Worm (Caenorhabditis elegans) whole organism, L2 larva: ENCODE data around the gene C06A1.6.
A peak's percentile ranks its signal among the peaks of the same experiment; 100 is the strongest.

Source experiments
- C34F6.9 ChIP-seq: fragments of 150-350 bp; optimal IDR thresholded peaks from 2 replicates; lab custom pipeline; 2014; ENCODE audit warnings: missing biosample characterization, missing genetic modification characterization
- F13H6.1 ChIP-seq: sonication (generic microtip); optimal IDR thresholded peaks from 2 replicates; lab custom pipeline; 2016; ENCODE audit warnings: missing genetic modification characterization, missing compliant biosample characterization
- R02D3.7 ChIP-seq: fragments of 150-350 bp; optimal IDR thresholded peaks from 2 replicates; lab custom pipeline; 2014; ENCODE audit warnings: missing biosample characterization, missing genetic modification characterization
- Y55F3AM.14 ChIP-seq: fragments of 200-800 bp; sonication (Bioruptor generic); optimal IDR thresholded peaks from 2 replicates; lab custom pipeline; 2018; ENCODE audit warnings: mild to moderate bottlenecking, missing genetic modification characterization, missing compliant biosample characterization
- aly-2 ChIP-seq: fragments of 150-350 bp; optimal IDR thresholded peaks from 2 replicates; lab custom pipeline; 2014; ENCODE audit warnings: missing biosample characterization, missing genetic modification characterization
- ama-1 ChIP-seq: fragments of 150-350 bp; optimal IDR thresholded peaks from 2 replicates; lab custom pipeline; 2018; ENCODE audit warnings: inconsistent platforms
- ceh-16 ChIP-seq: fragments of 150-350 bp; optimal IDR thresholded peaks from 2 replicates; lab custom pipeline; 2014; ENCODE audit warnings: missing biosample characterization, missing genetic modification characterization
- crh-2 ChIP-seq: sonication (generic microtip); optimal IDR thresholded peaks from 2 replicates; lab custom pipeline; 2017; ENCODE audit warnings: missing biosample characterization, missing genetic modification characterization
- dmd-4 ChIP-seq: sonication (generic microtip); optimal IDR thresholded peaks from 2 replicates; lab custom pipeline; 2017; ENCODE audit warnings: missing biosample characterization, missing genetic modification characterization
- gmeb-1 ChIP-seq: fragments of 150-350 bp; optimal IDR thresholded peaks from 2 replicates; lab custom pipeline; 2014; ENCODE audit warnings: missing biosample characterization, missing genetic modification characterization
- lin-11 ChIP-seq: fragments of 150-350 bp; sonication (generic microtip); optimal IDR thresholded peaks from 2 replicates; lab custom pipeline; 2014; ENCODE audit warnings: missing biosample characterization, missing genetic modification characterization, inconsistent platforms, mixed read lengths
- lin-39 ChIP-seq: fragments of 150-350 bp; optimal IDR thresholded peaks from 2 replicates; lab custom pipeline; 2014; ENCODE audit warnings: missing biosample characterization, missing genetic modification reagents, missing genetic modification characterization
- lsy-2 ChIP-seq, 2 experiments: fragments of 150-350 bp in 1 of 2; sonication (generic microtip) in 1 of 2; optimal IDR thresholded peaks; 2 replicates each; lab custom pipeline; 2014 to 2017; ENCODE audit warnings: missing biosample characterization in 2 of 2, missing genetic modification characterization in 2 of 2
- mab-5 ChIP-seq: fragments of 150-350 bp; optimal IDR thresholded peaks from 2 replicates; lab custom pipeline; 2014; ENCODE audit warnings: missing biosample characterization, missing genetic modification characterization
- nhr-10 ChIP-seq: sonication (generic microtip); optimal IDR thresholded peaks from 2 replicates; lab custom pipeline; 2017; ENCODE audit warnings: missing biosample characterization, missing genetic modification characterization
- nhr-11 ChIP-seq: fragments of 150-350 bp; optimal IDR thresholded peaks from 2 replicates; lab custom pipeline; 2014; ENCODE audit warnings: missing biosample characterization, missing genetic modification characterization
- nhr-12 ChIP-seq: fragments of 150-350 bp; optimal IDR thresholded peaks from 2 replicates; lab custom pipeline; 2014; ENCODE audit warnings: missing biosample characterization, missing genetic modification characterization
- nhr-129 ChIP-seq: fragments of 150-350 bp; optimal IDR thresholded peaks from 2 replicates; lab custom pipeline; 2014; ENCODE audit warnings: missing biosample characterization, missing genetic modification characterization
- nhr-23 ChIP-seq: fragments of 150-350 bp; optimal IDR thresholded peaks from 2 replicates; lab custom pipeline; 2014; ENCODE audit warnings: missing biosample characterization, missing genetic modification reagents, missing genetic modification characterization
- nhr-237 ChIP-seq: fragments of 150-350 bp; optimal IDR thresholded peaks from 2 replicates; lab custom pipeline; 2014; ENCODE audit warnings: missing biosample characterization, missing genetic modification characterization
- nhr-25 ChIP-seq: fragments of 150-350 bp; sonication (generic microtip); optimal IDR thresholded peaks from 3 replicates; lab custom pipeline; 2014; ENCODE audit warnings: missing biosample characterization, missing genetic modification characterization
- nhr-6 ChIP-seq: fragments of 150-350 bp; optimal IDR thresholded peaks from 2 replicates; lab custom pipeline; 2014; ENCODE audit warnings: missing biosample characterization, missing genetic modification characterization
- peb-1 ChIP-seq: fragments of 150-350 bp; optimal IDR thresholded peaks from 2 replicates; lab custom pipeline; 2014; ENCODE audit warnings: missing biosample characterization, missing genetic modification characterization
- sem-4 ChIP-seq: fragments of 150-350 bp; optimal IDR thresholded peaks from 2 replicates; lab custom pipeline; 2014; ENCODE audit warnings: missing biosample characterization, missing genetic modification reagents, missing genetic modification characterization
- skn-1 ChIP-seq: sonication (generic microtip); optimal IDR thresholded peaks from 2 replicates; lab custom pipeline; 2017; ENCODE audit warnings: missing biosample characterization, missing genetic modification characterization
- sma-3 ChIP-seq: sonication (generic microtip); optimal IDR thresholded peaks from 2 replicates; lab custom pipeline; 2016; ENCODE audit warnings: missing genetic modification reagents, missing genetic modification characterization, missing compliant biosample characterization
- sma-9 ChIP-seq, 2 experiments: fragments of 150-350 bp in 1 of 2; sonication (generic microtip) in 1 of 2; optimal IDR thresholded peaks; 2 replicates each; lab custom pipeline; 2014 to 2016; ENCODE audit warnings: missing genetic modification characterization in 2 of 2, mild to moderate bottlenecking in 1 of 2, missing biosample characterization in 1 of 2, missing compliant biosample characterization in 1 of 2, missing genetic modification reagents in 1 of 2, moderate library complexity in 1 of 2
- snpc-4 ChIP-seq: fragments of 150-350 bp; optimal IDR thresholded peaks from 2 replicates; lab custom pipeline; 2014; ENCODE audit warnings: missing biosample characterization, missing genetic modification characterization
- unc-39 ChIP-seq: fragments of 150-350 bp; optimal IDR thresholded peaks from 2 replicates; lab custom pipeline; 2014; ENCODE audit warnings: missing biosample characterization, missing genetic modification characterization
- unc-55 ChIP-seq: fragments of 150-350 bp; sonication (generic microtip); optimal IDR thresholded peaks from 3 replicates; lab custom pipeline; 2014; ENCODE audit warnings: missing biosample characterization, missing genetic modification reagents, missing genetic modification characterization
- ztf-11 ChIP-seq: sonication (generic microtip); optimal IDR thresholded peaks from 2 replicates; lab custom pipeline; 2017; ENCODE audit warnings: missing biosample characterization, missing genetic modification characterization
- ztf-4 ChIP-seq: fragments of 150-350 bp; optimal IDR thresholded peaks from 2 replicates; lab custom pipeline; 2014; ENCODE audit warnings: missing biosample characterization, missing genetic modification characterization

C06A1.6 gene

DNA sequence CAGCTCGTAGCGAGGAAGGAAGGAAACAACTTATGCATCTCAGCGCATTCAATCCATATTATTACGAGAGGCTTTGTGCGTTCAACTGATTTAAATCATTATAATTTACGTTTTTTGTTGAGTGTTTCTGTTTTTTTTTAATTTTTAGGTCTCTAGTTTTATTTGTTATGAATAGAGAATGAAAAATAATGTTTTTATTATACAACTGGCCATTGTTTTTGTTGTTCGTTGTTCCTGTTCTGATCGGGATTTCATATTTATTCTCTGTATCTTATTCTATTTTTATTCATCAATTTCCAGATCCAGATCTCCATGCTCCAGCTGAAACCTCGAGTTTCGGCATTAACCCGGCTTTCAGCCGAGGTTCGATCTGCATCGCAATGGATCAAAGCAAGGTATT is 17.8 kb upstream of the C06A1.6 start, which contains the start of gene mrps-22:
Gene mrps-22, plus strand, starts transcription at position 301 of the 400 bp plus-strand sequence.
- TF ChIP-seq ztf-11 (tag; lab: Kevin White, UChicago) (no peak), skn-1 (tag; lab: Kevin White, UChicago) (no peak), dmd-4 (tag; lab: Kevin White, UChicago) (no peak), ama-1 (lab: Kevin White, UChicago) (no peak), sem-4 (tag; lab: Kevin White, UChicago) (no peak), peb-1 (tag; lab: Kevin White, UChicago) (no peak), ztf-4 (tag; lab: Kevin White, UChicago) (no peak)

DNA sequence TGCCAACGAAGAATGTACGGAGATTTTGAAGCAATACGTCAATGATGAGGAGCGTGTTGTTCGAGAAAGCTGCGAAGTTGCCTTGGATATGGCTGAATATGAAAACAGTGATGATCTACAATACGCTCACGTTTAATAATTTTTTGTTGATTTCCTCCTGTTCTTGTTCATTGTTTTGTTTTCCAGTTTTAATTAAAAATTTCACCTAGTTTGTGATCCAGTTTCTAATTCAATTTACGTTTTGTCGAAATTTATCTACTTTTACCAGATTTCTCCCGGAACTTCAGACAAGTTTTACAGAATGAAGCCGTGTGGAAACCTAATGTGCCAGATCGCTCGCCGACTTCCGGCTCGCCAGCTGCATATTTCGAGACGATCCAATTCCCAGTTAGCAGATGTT is 16.4 kb upstream of the C06A1.6 start, which contains the start of gene dap-3:
Gene dap-3, plus strand, starts transcription at position 301 of the 400 bp plus-strand sequence.
- no peak for TF ChIP-seq nhr-129 (tag; lab: Kevin White, UChicago)
- no peak for TF ChIP-seq C34F6.9 (tag; lab: Kevin White, UChicago)
- no peak for TF ChIP-seq nhr-25 (tag; lab: Kevin White, UChicago)
- TF ChIP-seq mab-5 (tag; lab: Kevin White, UChicago) = no peak
- TF ChIP-seq nhr-11 = no peak
- TF ChIP-seq sem-4 (tag; lab: Kevin White, UChicago) = no peak
- no peak for TF ChIP-seq lin-39 (tag; lab: Kevin White, UChicago)

DNA sequence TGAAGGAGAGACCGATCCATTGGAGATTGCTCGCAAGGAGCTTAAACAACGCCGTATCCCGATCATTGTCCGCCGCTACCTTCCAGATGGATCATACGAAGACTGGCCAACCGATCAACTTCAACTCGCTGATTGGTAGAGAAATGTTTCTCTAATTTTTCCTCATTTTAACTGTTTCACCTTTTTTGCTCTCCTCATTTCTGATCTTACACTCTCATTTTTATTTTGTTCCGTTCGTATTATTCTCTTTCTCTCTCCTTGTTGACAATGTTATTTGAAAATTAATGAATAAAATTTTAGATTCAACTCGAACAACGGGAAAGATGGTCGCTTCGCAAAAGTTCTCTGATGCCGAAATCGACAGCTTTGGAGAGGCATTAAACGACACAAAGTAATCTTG is 15.2 kb upstream of the C06A1.6 start, which contains the start of gene dohh-1:
Gene dohh-1, plus strand, starts transcription at position 301 of the 400 bp plus-strand sequence.
- TF ChIP-seq nhr-11 (no peak), lin-39 (tag; lab: Kevin White, UChicago) (no peak), crh-2 (tag; lab: Kevin White, UChicago) (no peak), C34F6.9 (tag; lab: Kevin White, UChicago) (no peak), nhr-237 (tag; lab: Kevin White, UChicago) (no peak), nhr-12 (no peak), ama-1 (lab: Kevin White, UChicago) (no peak), sma-9 (GFP tag; optimal IDR thresholded peaks at IDR 0.05; lab: Kevin White, UChicago) (no peak), sma-9 (tag; optimal IDR thresholded peaks at IDR 0.05; lab: Kevin White, UChicago) (no peak), Y55F3AM.14 (GFP tag; lab: Kevin White, UChicago) (no peak), unc-55 (no peak), R02D3.7 (tag; lab: Kevin White, UChicago) (no peak), lin-11 (no peak), ceh-16 (tag; lab: Kevin White, UChicago) (no peak), unc-39 (tag; lab: Kevin White, UChicago) (no peak), snpc-4 (tag; lab: Kevin White, UChicago) (no peak), ztf-11 (tag; lab: Kevin White, UChicago) (no peak), F13H6.1 (tag; lab: Kevin White, UChicago) (no peak)

DNA sequence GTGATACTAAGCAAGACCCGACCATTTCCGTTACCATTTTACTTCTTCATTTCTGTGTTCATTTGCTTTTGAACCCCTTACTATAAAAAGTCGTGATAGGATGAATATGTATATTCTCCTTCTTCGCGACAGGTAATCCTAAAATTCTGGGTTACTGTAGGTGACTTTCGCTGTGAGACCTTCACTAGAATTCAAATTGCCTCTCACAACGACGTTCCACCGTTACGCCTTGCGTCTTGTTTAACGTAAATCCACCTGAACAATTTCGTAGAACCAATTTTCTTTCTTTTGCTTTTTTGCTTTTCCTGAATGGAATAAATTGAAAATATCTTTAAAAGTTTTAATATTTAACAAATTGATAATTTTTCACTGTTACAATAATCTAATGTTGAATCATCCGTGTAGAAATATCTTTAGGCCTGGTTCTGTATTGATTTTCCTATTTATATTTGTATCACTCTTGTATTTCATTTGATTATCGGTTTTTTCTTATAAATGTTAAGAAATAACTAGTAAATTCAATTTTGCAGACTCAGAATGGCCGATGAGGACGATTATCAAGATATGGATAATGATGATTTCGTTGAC is 14.5 kb upstream of the C06A1.6 start, which contains the start of gene rpb-6:
Gene rpb-6, plus strand, starts transcription at position 538 of the 588 bp plus-strand sequence.
- TF ChIP-seq nhr-10 (tag; lab: Kevin White, UChicago) (no peak), ztf-11 (tag; lab: Kevin White, UChicago) (no peak), sma-3 (no peak), C34F6.9 (tag; lab: Kevin White, UChicago) (no peak), nhr-6 (tag; lab: Kevin White, UChicago) (no peak), lsy-2 (tag; optimal IDR thresholded peaks at IDR 0.05; lab: Kevin White, UChicago) (peak in 1 of 2 experiments; percentile 59), unc-39 (tag; lab: Kevin White, UChicago) (no peak), nhr-23 (tag; lab: Kevin White, UChicago) (no peak), unc-55 (peak; percentile 56), sma-9 (GFP tag; optimal IDR thresholded peaks at IDR 0.05; lab: Kevin White, UChicago) (no peak), sma-9 (tag; optimal IDR thresholded peaks at IDR 0.05; lab: Kevin White, UChicago) (no peak), gmeb-1 (tag; lab: Kevin White, UChicago) (peak; percentile 78), dmd-4 (tag; lab: Kevin White, UChicago) (no peak), F13H6.1 (tag; lab: Kevin White, UChicago) (no peak), R02D3.7 (tag; lab: Kevin White, UChicago) (no peak)

DNA sequence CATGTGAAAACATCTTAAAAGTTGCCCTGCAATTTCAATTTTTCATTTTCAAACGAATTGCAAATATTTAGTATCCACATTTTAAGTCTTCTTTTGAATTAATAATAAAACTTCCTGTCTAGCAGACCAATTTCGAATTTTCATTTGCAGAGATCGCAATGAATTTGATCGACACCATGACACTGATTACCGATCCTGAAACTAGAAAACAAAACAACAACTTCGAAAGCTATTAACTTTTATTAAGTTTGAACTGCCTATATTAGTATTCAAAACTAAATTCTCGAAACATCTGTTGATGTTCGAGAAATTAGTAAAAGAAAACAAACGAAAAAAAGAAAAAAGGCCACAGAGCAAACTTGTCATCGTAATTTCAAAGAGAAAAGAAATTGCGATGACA is 9.7 kb upstream of the C06A1.6 start:
- TF ChIP-seq Y55F3AM.14 (GFP tag; lab: Kevin White, UChicago) (no peak), snpc-4 (tag; lab: Kevin White, UChicago) (no peak), aly-2 (tag; lab: Kevin White, UChicago) (no peak), nhr-237 (tag; lab: Kevin White, UChicago) (no peak), mab-5 (tag; lab: Kevin White, UChicago) (no peak), lin-11 (no peak)
